Fruit fly (Drosophila melanogaster) whole organism, prepupa: ENCODE measurements around the gene CG13306.

Experiments used
- CG16779 ChIP-seq: fragments of 200-800 bp; sonication (Bioruptor generic); optimal IDR thresholded peaks from 3 replicates; lab custom pipeline; 2017; ENCODE audit warnings: missing biosample characterization, mild to moderate bottlenecking, missing genetic modification characterization
- CG6792 ChIP-seq: fragments of 200-800 bp; sonication (Bioruptor generic); optimal IDR thresholded peaks from 3 replicates; lab custom pipeline; 2016; ENCODE audit warnings: missing biosample characterization, missing genetic modification characterization
- CG8319 ChIP-seq: fragments of 200-800 bp; sonication (Bioruptor generic); optimal IDR thresholded peaks from 3 replicates; lab custom pipeline; 2016; ENCODE audit warnings: missing biosample characterization, missing genetic modification characterization
- Eip93F ChIP-seq: fragments of 200-800 bp; sonication (Bioruptor generic); optimal IDR thresholded peaks from 2 replicates; lab custom pipeline; 2016; ENCODE audit warnings: missing biosample characterization, mild to moderate bottlenecking, missing genetic modification characterization
- Hr39 ChIP-seq: fragments of 200-800 bp; sonication (Bioruptor generic); optimal IDR thresholded peaks from 2 replicates; lab custom pipeline; 2016; ENCODE audit warnings: missing biosample characterization, missing genetic modification characterization
- Hr4 ChIP-seq: fragments of 200-800 bp; sonication (Bioruptor generic); optimal IDR thresholded peaks from 3 replicates; lab custom pipeline; 2016; ENCODE audit warnings: missing biosample characterization, missing genetic modification characterization
- vri ChIP-seq: fragments of 200-800 bp; sonication (Bioruptor generic); optimal IDR thresholded peaks from 3 replicates; lab custom pipeline; 2016; ENCODE audit warnings: missing biosample characterization, mild to moderate bottlenecking, missing genetic modification characterization

dm6 chr3L:8751262-8751661, 1.7 kb upstream of the CG13306 start:
- TF ChIP-seq Hr4 (peak; percentile 57), vri (GFP tag; lab: Kevin White, UChicago) (no peak), Hr39 (GFP tag; lab: Kevin White, UChicago) (no peak), CG8319 (GFP tag; lab: Kevin White, UChicago) (no peak), CG6792 (no peak), Eip93F (no peak), CG16779 (tag; lab: Kevin White, UChicago) (no peak)
